Worm (Caenorhabditis elegans): Measurements from ENCODE around the gene K02E11.10.
"Not testable (repeated sequence)": the region's sequence is repeated elsewhere in the genome, so short reads cannot be mapped to it uniquely, and the experiment has no call there.

The K02E11.10 gene

ce11 chrV:14210743-14211142 is 30.2 kb downstream of the K02E11.10 start, which contains the start of gene str-230:
str-230 (minus strand) TSS chrV:14210843.
- no peak for TF ChIP-seq cog-1 (tag; optimal IDR thresholded peaks at IDR 0.05)
- TF ChIP-seq med-1 (GFP tag; optimal IDR thresholded peaks at IDR 0.05; ENCODE audit: insufficient read depth) = no peak
- TF ChIP-seq tab-1 (GFP tag; IDR thresholded peaks at IDR 0.05) = no peak
- no peak for TF ChIP-seq ref-1 (GFP tag; conservative IDR thresholded peaks at IDR 0.05)
- no peak for TF ChIP-seq klf-2 (GFP tag; conservative IDR thresholded peaks at IDR 0.05)
- TF ChIP-seq ztf-23 (GFP tag; IDR thresholded peaks at IDR 0.05) = no peak
- TF ChIP-seq ztf-29 (GFP tag; IDR thresholded peaks at IDR 0.05) = no peak
- no peak for TF ChIP-seq flt-1 (GFP tag; IDR thresholded peaks at IDR 0.05)
- TF ChIP-seq T22C8.4 (GFP tag; IDR thresholded peaks at IDR 0.05) = no peak

DNA sequence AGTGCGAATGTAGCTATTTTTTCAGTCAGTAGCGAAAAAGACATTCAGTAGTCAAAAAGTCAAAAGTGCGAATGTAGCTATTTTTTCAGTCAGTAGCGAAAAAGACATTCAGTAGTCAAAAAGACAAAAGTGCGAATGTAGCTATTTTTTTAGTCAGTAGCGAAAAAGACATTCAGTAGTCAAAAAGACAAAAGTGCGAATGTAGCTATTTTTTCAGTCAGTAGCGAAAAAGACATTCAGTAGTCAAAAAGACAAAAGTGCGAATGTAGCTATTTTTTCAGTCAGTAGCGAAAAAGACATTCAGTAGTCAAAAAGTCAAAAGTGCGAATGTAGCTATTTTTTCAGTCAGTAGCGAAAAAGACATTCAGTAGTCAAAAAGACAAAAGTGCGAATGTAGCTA is 35.7 kb downstream of the K02E11.10 start, which contains the start of gene T16A9.3:
Gene T16A9.3, plus strand, starts transcription at position 301 of the 400 bp plus-strand sequence.
- TF ChIP-seq klf-2 (GFP tag; conservative IDR thresholded peaks at IDR 0.05); tab-1 (GFP tag; IDR thresholded peaks at IDR 0.05); ref-1 (GFP tag; conservative IDR thresholded peaks at IDR 0.05): not testable (repeated sequence)

ce11 chrV:14200086-14200485 is 40.9 kb downstream of the K02E11.10 start:
- TF ChIP-seq T22C8.4 (GFP tag; IDR thresholded peaks at IDR 0.05) (no peak), ztf-23 (GFP tag; IDR thresholded peaks at IDR 0.05) (no peak), tab-1 (GFP tag; IDR thresholded peaks at IDR 0.05) (no peak)

DNA sequence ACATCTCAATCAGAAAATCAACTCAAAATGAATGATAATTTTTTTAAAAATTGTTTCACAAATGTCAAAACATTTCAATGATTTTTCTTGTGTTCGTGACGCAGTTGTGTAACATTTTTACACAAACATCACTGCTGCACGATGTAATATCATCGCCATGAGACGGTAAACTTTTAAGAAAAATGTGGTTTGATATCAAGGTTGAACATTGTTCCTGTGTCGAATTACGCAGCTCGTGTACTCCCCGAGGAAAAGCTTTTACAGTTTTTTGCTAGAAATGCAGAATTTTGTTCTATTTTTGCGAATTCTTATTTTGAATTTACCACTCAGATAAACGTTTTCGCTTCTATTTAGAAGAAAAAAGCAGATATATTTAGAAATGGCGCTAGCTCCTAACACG is 43.3 kb downstream of the K02E11.10 start:
- TF ChIP-seq flt-1 (GFP tag; IDR thresholded peaks at IDR 0.05) = no peak

DNA sequence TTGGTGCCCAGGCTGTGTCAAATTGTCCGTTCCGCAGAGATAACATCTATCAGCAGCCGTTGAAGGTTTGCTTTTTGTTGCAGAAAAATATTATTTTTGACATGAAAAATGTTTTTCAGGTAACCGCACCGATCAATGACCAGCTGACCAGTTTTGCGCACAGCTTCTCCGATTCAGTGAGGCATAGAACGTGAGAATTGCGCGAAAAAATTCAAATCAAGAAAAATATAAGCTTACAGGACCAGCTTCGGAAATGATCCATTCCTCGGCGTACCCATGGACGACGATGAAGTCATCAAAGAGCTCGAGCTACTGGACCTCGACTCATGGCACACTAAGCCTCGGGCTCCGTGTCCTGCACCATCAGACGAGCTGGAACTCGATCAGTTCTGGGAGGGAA is 46.4 kb downstream of the K02E11.10 start:
- TF ChIP-seq ztf-29 (GFP tag; IDR thresholded peaks at IDR 0.05) = no peak
- TF ChIP-seq tab-1 (GFP tag; IDR thresholded peaks at IDR 0.05) = no peak
- no peak for TF ChIP-seq med-1 (GFP tag; optimal IDR thresholded peaks at IDR 0.05; ENCODE audit: insufficient read depth)
- no peak for TF ChIP-seq ref-1 (GFP tag; conservative IDR thresholded peaks at IDR 0.05)
- no peak for TF ChIP-seq ztf-23 (GFP tag; IDR thresholded peaks at IDR 0.05)
- no peak for TF ChIP-seq cog-1 (tag; optimal IDR thresholded peaks at IDR 0.05)
- no peak for TF ChIP-seq flt-1 (GFP tag; IDR thresholded peaks at IDR 0.05)
- TF ChIP-seq T22C8.4 (GFP tag; IDR thresholded peaks at IDR 0.05) = no peak
- TF ChIP-seq klf-2 (GFP tag; conservative IDR thresholded peaks at IDR 0.05) = no peak

DNA sequence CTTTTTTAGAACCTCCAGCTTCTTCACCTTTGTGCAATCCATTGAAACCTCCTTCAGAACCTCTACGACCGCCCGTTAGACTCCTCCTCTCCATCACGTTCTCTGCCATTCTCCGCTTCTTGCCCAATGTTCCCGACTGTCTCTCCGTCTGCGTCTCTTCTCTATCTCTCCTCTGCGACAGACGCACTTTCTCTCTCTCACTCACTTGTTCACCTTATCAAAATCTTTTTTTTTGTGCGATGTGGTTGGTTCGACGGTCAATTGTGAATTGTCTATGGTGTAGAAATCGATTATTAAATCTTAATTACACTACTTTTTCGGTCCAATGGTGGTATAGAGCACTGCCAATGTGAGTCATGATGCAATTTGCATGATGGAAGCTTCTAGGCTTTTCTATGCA is 47.5 kb downstream of the K02E11.10 start, which contains the start of gene atfs-1:
Gene atfs-1, plus strand, starts transcription at position 213 of the 400 bp plus-strand sequence.
- no peak for TF ChIP-seq klf-2 (GFP tag; conservative IDR thresholded peaks at IDR 0.05)

DNA sequence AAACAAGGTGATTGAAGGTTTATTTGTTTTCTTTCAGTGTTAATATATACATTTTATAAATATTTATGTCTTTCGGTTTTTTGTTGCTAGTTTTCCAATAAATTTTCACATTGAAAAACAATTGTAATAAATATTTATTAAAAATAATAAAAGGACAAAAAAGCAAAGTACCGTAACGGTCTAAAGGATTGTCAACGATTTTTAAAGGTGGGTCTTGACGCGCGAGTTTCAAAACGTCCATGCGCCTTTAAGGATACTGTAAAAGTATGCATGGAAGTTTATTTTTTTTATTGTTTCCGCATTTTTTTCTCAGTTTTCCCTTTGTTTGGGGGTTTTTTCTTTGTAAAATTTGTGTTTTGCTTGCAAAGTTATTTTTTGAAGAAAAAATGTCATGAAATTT is 48.1 kb downstream of the K02E11.10 start:
- TF ChIP-seq T22C8.4 (GFP tag; IDR thresholded peaks at IDR 0.05) = no peak
- no peak for TF ChIP-seq ztf-29 (GFP tag; IDR thresholded peaks at IDR 0.05)
- TF ChIP-seq ztf-23 (GFP tag; IDR thresholded peaks at IDR 0.05) = no peak
- no peak for TF ChIP-seq flt-1 (GFP tag; IDR thresholded peaks at IDR 0.05)
- no peak for TF ChIP-seq klf-2 (GFP tag; conservative IDR thresholded peaks at IDR 0.05)
- no peak for TF ChIP-seq tab-1 (GFP tag; IDR thresholded peaks at IDR 0.05)
